Fruit fly (Drosophila melanogaster): ENCODE measurements around the gene CG14543.
A peak's percentile ranks its signal among the peaks of the same experiment; 100 is the strongest.

Gene CG14543

DNA sequence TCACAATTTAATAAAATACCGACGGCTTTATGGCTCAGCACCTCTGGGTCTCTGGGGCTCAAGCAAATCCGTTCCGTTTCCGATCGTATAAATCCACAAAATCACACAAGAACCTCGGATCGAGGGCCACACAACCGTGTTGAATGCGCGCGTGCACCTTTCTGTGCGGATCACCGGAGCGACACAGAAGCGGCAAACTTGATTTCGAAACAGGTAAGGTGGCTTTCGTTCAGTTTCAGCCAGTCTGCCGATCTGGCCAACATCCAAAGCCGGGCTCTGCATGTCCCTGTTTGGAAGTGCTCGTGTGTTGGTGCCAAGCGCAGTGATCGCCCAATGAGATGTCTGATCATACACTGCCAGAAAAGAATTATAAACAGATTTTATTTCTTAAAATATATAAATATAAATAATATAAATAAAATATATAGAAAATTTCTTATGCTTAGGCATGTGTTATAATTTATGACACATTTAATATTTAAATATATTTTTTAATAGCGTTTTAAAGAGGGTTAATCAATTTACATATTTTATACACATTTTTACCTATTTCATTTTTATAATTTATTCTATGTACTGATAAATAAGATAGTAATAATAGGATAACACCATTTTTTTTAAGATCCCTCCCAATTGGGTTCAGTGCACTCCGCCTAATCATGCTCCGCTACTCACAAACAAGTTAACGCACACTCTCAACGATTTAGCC lies 42.2 kb downstream of the CG14543 start, which contains the start of gene dysf (continued):
- TF ChIP-seq CG17568 (GFP tag; optimal IDR thresholded peaks at IDR 0.05): no peak
- TF ChIP-seq CG12744 (GFP tag; optimal IDR thresholded peaks at IDR 0.05): no peak
- peak; percentile 86 for TF ChIP-seq CG15696 (tag; optimal IDR thresholded peaks at IDR 0.05)
- no peak for TF ChIP-seq Tbp (GFP tag; optimal IDR thresholded peaks at IDR 0.05)
- TF ChIP-seq fd64A (GFP tag; optimal IDR thresholded peaks at IDR 0.05): no peak
- TF ChIP-seq Nf-YC (tag; optimal IDR thresholded peaks at IDR 0.05): no peak
- no peak for TF ChIP-seq CG11696 (GFP tag; IDR thresholded peaks at IDR 0.05)
- TF ChIP-seq ase (GFP tag; IDR thresholded peaks at IDR 0.05): peak; percentile 28; the same call in 1 of the 3 replicates
- TF ChIP-seq dpn (GFP tag; optimal IDR thresholded peaks at IDR 0.05): peak in 1 of 2 experiments; percentile 48
- peak; percentile 30 for TF ChIP-seq unpg (GFP tag; optimal IDR thresholded peaks at IDR 0.05)
- no peak for TF ChIP-seq fru (optimal IDR thresholded peaks at IDR 0.05)
- peak; percentile 3 for TF ChIP-seq CG10462 (GFP tag; optimal IDR thresholded peaks at IDR 0.05)
- no peak for TF ChIP-seq Hey (tag; optimal IDR thresholded peaks at IDR 0.05)
- no peak for TF ChIP-seq pan (optimal IDR thresholded peaks at IDR 0.05)
- TF ChIP-seq pan (GFP tag; optimal IDR thresholded peaks at IDR 0.05 in 1 of 2, IDR thresholded peaks at IDR 0.05 in 1 of 2): peak in 1 of 2 experiments; percentile 50
- TF ChIP-seq caup (GFP tag; optimal IDR thresholded peaks at IDR 0.05; ENCODE audit: severe bottlenecking): peak; percentile 25
- TF ChIP-seq jing (GFP tag; optimal IDR thresholded peaks at IDR 0.05): no peak
- TF ChIP-seq CoRest (tag; optimal IDR thresholded peaks at IDR 0.05): peak; percentile 89
- TF ChIP-seq CG3281 (GFP tag; optimal IDR thresholded peaks at IDR 0.05): peak; percentile 52
- no peak for TF ChIP-seq D (optimal IDR thresholded peaks at IDR 0.05)
- peak; percentile 56 for TF ChIP-seq D (GFP tag; optimal IDR thresholded peaks at IDR 0.05)
- TF ChIP-seq CG7745 (tag; optimal IDR thresholded peaks at IDR 0.05): no peak
- peak; percentile 14 for TF ChIP-seq Fer2 (tag; optimal IDR thresholded peaks at IDR 0.05)
- TF ChIP-seq sens (GFP tag): no peak
- no peak for TF ChIP-seq Scr (GFP tag; IDR thresholded peaks at IDR 0.05; ENCODE audit: partially characterized antibody)
- TF ChIP-seq gem (tag; optimal IDR thresholded peaks at IDR 0.05): peak; percentile 86
- peak; percentile 91 for TF ChIP-seq CG2712 (tag; optimal IDR thresholded peaks at IDR 0.05)
- peak; percentile 89 for TF ChIP-seq dysf (GFP tag; IDR thresholded peaks at IDR 0.05)
- peak; percentile 75 for TF ChIP-seq CG9437 (GFP tag; optimal IDR thresholded peaks at IDR 0.05)
- no peak for TF ChIP-seq trh (GFP tag; optimal IDR thresholded peaks at IDR 0.05)
- peak; percentile 30 for TF ChIP-seq Chrac-16 (GFP tag; optimal IDR thresholded peaks at IDR 0.05)
- no peak for TF ChIP-seq CG10543 (GFP tag; optimal IDR thresholded peaks at IDR 0.05)
- TF ChIP-seq Antp (GFP tag; optimal IDR thresholded peaks at IDR 0.05): no peak
- TF ChIP-seq btn (GFP tag; optimal IDR thresholded peaks at IDR 0.05): no peak
- TF ChIP-seq CG7271 (tag; optimal IDR thresholded peaks at IDR 0.05): peak; percentile 37
- TF ChIP-seq CG15514 (GFP tag; optimal IDR thresholded peaks at IDR 0.05): no peak
- TF ChIP-seq CrebB (tag; optimal IDR thresholded peaks at IDR 0.05): no peak
- TF ChIP-seq CG10274 (GFP tag; optimal IDR thresholded peaks at IDR 0.05): no peak
- TF ChIP-seq Gsc (GFP tag; IDR thresholded peaks at IDR 0.05): no peak
- TF ChIP-seq Six4 (GFP tag; optimal IDR thresholded peaks at IDR 0.05): peak; percentile 55
- peak; percentile 38 for TF ChIP-seq az2 (GFP tag; optimal IDR thresholded peaks at IDR 0.05)
- TF ChIP-seq gsb (GFP tag; IDR thresholded peaks at IDR 0.05): no peak
- peak; percentile 67 for TF ChIP-seq bcd (GFP tag; optimal IDR thresholded peaks at IDR 0.05)
- peak; percentile 73 for TF ChIP-seq twi (tag; optimal IDR thresholded peaks at IDR 0.05)
- no peak; the same call in 1 of the 2 replicates for TF ChIP-seq CG10959 (GFP tag; IDR thresholded peaks at IDR 0.05)
- no peak for TF ChIP-seq gce (GFP tag; IDR thresholded peaks at IDR 0.05)
- TF ChIP-seq jigr1 (GFP tag; IDR thresholded peaks at IDR 0.05): no peak
- no peak for TF ChIP-seq Atf3 (GFP tag; optimal IDR thresholded peaks at IDR 0.05)
- TF ChIP-seq MESR4 (GFP tag; optimal IDR thresholded peaks at IDR 0.05): no peak
- TF ChIP-seq seq (GFP tag; IDR thresholded peaks at IDR 0.05): no peak
- TF ChIP-seq CG32532 (GFP tag; IDR thresholded peaks at IDR 0.05): peak; percentile 56
